Worm (Caenorhabditis elegans) whole organism, early embryonic: ENCODE measurements around the gene C17H12.12.

Source experiments
- aly-1 ChIP-seq: sonication (generic microtip); optimal IDR thresholded peaks from 2 replicates; lab custom pipeline; 2016; ENCODE audit warnings: missing genetic modification characterization, missing compliant biosample characterization
- ama-1 ChIP-seq: fragments of 150-350 bp; optimal IDR thresholded peaks from 2 replicates; lab custom pipeline; 2014
- ceh-36 ChIP-seq: sonication (generic microtip); optimal IDR thresholded peaks from 2 replicates; lab custom pipeline; 2016; ENCODE audit warnings: missing genetic modification characterization, inconsistent platforms, missing compliant biosample characterization
- ets-7 ChIP-seq: sonication (generic microtip); optimal IDR thresholded peaks from 2 replicates; lab custom pipeline; 2016; ENCODE audit warnings: missing genotype, missing genetic modification characterization, missing compliant biosample characterization
- flt-1 ChIP-seq: fragments of 200-800 bp; sonication (Bioruptor generic); IDR thresholded peaks from 2 replicates; pipeline ENCODE4 v1.3.6; 2022; ENCODE audit warnings: missing genetic modification characterization, missing compliant biosample characterization
- scrt-1 ChIP-seq: fragments of 200-800 bp; sonication (Bioruptor generic); IDR thresholded peaks from 2 replicates; pipeline ENCODE4 v1.3.6; 2022; ENCODE audit warnings: missing genetic modification characterization, missing compliant biosample characterization
- sea-1 ChIP-seq: fragments of 200-800 bp; sonication (Bioruptor generic); conservative IDR thresholded peaks from 2 replicates; pipeline ENCODE4 v1.3.6; 2022; ENCODE audit warnings: missing genetic modification characterization, missing compliant biosample characterization
- tbx-11 ChIP-seq: fragments of 200-800 bp; sonication (Bioruptor generic); IDR thresholded peaks from 2 replicates; pipeline ENCODE4 v1.3.6; 2022; ENCODE audit warnings: missing genetic modification characterization, missing compliant biosample characterization
- tbx-37 ChIP-seq: fragments of 200-800 bp; sonication (Bioruptor generic); conservative IDR thresholded peaks from 2 replicates; pipeline ENCODE4 v1.3.6; 2022; ENCODE audit warnings: missing genetic modification reagents, missing genetic modification characterization, missing compliant biosample characterization

ce11 chrIV:6789950-6790349 lies 5.8 kb upstream of the C17H12.12 start:
- TF ChIP-seq ceh-36 (tag; lab: Kevin White, UChicago): no peak
- TF ChIP-seq sea-1 (GFP tag; lab: Robert Waterston, UW): no peak
- no peak for TF ChIP-seq flt-1
- no peak for TF ChIP-seq aly-1 (tag; lab: Kevin White, UChicago)
- no peak for TF ChIP-seq tbx-11 (GFP tag; lab: Robert Waterston, UW)
- no peak for TF ChIP-seq scrt-1 (GFP tag; lab: Robert Waterston, UW)
- TF ChIP-seq ets-7 (tag; lab: Kevin White, UChicago): no peak
- TF ChIP-seq ama-1 (lab: Kevin White, UChicago): no peak
- no peak for TF ChIP-seq tbx-37 (GFP tag; lab: Robert Waterston, UW)
